Fruit fly (Drosophila melanogaster) whole organism, embryonic: ENCODE data around the gene Prx4.

ENCODE experiments used
- Atf6 ChIP-seq: fragments of 200-800 bp; sonication (Bioruptor generic); IDR thresholded peaks from 2 replicates; pipeline ENCODE4 v1.3.6; 2022; ENCODE audit warnings: missing biosample characterization, missing genetic modification characterization
- Awh ChIP-seq: fragments of 200-800 bp; sonication (Bioruptor generic); IDR thresholded peaks from 2 replicates; pipeline ENCODE4, ENCODE4 v1.3.6; 2022; ENCODE audit warnings: missing biosample characterization, missing genetic modification characterization
- Blimp-1 ChIP-seq: fragments of 200-800 bp; sonication (Bioruptor generic); optimal IDR thresholded peaks from 3 replicates; lab custom pipeline; 2018; ENCODE audit warnings: missing biosample characterization, missing genetic modification characterization, mild to moderate bottlenecking, moderate library complexity, missing genetic modification reagents
- CG10959 ChIP-seq: fragments of 200-800 bp; sonication (Bioruptor generic); IDR thresholded peaks from 2 replicates; pipeline ENCODE4 v1.3.6; 2022; ENCODE audit warnings: missing biosample characterization, missing genetic modification characterization
- CG11504 ChIP-seq: fragments of 200-800 bp; sonication (Bioruptor generic); optimal IDR thresholded peaks from 3 replicates; lab custom pipeline; 2019; ENCODE audit warnings: missing biosample characterization, mild to moderate bottlenecking, missing genetic modification characterization, moderate library complexity
- CG11696 ChIP-seq: fragments of 200-800 bp; sonication (Bioruptor generic); IDR thresholded peaks from 2 replicates; pipeline ENCODE4 v1.3.6; 2022; ENCODE audit warnings: missing biosample characterization, missing genetic modification characterization
- CG13287 ChIP-seq: fragments of 200-800 bp; sonication (Bioruptor generic); IDR thresholded peaks from 2 replicates; pipeline ENCODE4 v1.3.6; 2022; ENCODE audit warnings: missing biosample characterization, missing genetic modification characterization; ENCODE audit not compliant: partially characterized antibody
- CG14667 ChIP-seq: fragments of 200-800 bp; sonication (Bioruptor generic); IDR thresholded peaks from 2 replicates; pipeline ENCODE4 v1.3.6; 2022; ENCODE audit warnings: missing biosample characterization, missing genetic modification characterization
- CG1529 ChIP-seq: fragments of 200-800 bp; sonication (Bioruptor generic); optimal IDR thresholded peaks from 3 replicates; lab custom pipeline; 2018; ENCODE audit warnings: missing biosample characterization, missing genetic modification characterization
- CG18476 ChIP-seq: fragments of 200-800 bp; sonication (Bioruptor generic); optimal IDR thresholded peaks from 2 replicates; lab custom pipeline; 2016; ENCODE audit warnings: missing biosample characterization, mild to moderate bottlenecking, missing genetic modification characterization
- CG18619 ChIP-seq: fragments of 200-800 bp; sonication (Bioruptor generic); optimal IDR thresholded peaks from 3 replicates; lab custom pipeline; 2017; ENCODE audit warnings: missing biosample characterization, mild to moderate bottlenecking, missing genetic modification characterization
- CG2199 ChIP-seq: fragments of 200-800 bp; sonication (Bioruptor generic); IDR thresholded peaks from 3 replicates; pipeline ENCODE4 v1.3.6; 2022; ENCODE audit warnings: missing biosample characterization, missing genetic modification characterization
- CG30020 ChIP-seq: fragments of 200-800 bp; optimal IDR thresholded peaks from 2 replicates; lab custom pipeline; 2019; ENCODE audit warnings: missing biosample characterization, mild to moderate bottlenecking, missing genetic modification characterization, moderate library complexity
- CG32767 ChIP-seq: fragments of 200-800 bp; sonication (Bioruptor generic); IDR thresholded peaks from 2 replicates; pipeline ENCODE4 v1.3.6; 2022; ENCODE audit warnings: missing biosample characterization, missing genetic modification characterization
- CG4404 ChIP-seq: fragments of 200-800 bp; sonication (Bioruptor generic); IDR thresholded peaks from 2 replicates; pipeline ENCODE4 v1.3.6; 2022; ENCODE audit warnings: missing biosample characterization, missing genetic modification characterization
- CG4617 ChIP-seq: fragments of 200-800 bp; sonication (Bioruptor generic); optimal IDR thresholded peaks from 3 replicates; lab custom pipeline; 2016; ENCODE audit warnings: missing biosample characterization, missing genetic modification characterization, borderline replicate concordance
- CG6175 ChIP-seq: fragments of 200-800 bp; sonication (Bioruptor generic); IDR thresholded peaks from 3 replicates; pipeline ENCODE4 v1.3.6; 2022; ENCODE audit warnings: missing biosample characterization, missing genetic modification characterization
- CG6272 ChIP-seq: fragments of 200-800 bp; sonication (Bioruptor generic); IDR thresholded peaks from 2 replicates; pipeline ENCODE4 v1.3.6; 2022; ENCODE audit warnings: missing biosample characterization, missing genetic modification characterization
- CG6654 ChIP-seq: fragments of 200-800 bp; sonication (Bioruptor generic); optimal IDR thresholded peaks from 2 replicates; lab custom pipeline; 2017; ENCODE audit warnings: missing biosample characterization, mild to moderate bottlenecking, missing genetic modification characterization
- CG7963 ChIP-seq: fragments of 200-800 bp; sonication (Bioruptor generic); IDR thresholded peaks from 3 replicates; pipeline ENCODE4 v1.3.6; 2022; ENCODE audit warnings: missing biosample characterization, missing genetic modification characterization; ENCODE audit not compliant: partially characterized antibody
- CG8388 ChIP-seq: fragments of 200-800 bp; sonication (Bioruptor generic); optimal IDR thresholded peaks from 2 replicates; lab custom pipeline; 2019; ENCODE audit warnings: missing biosample characterization, mild to moderate bottlenecking, missing genetic modification characterization, moderate library complexity
- Dip2 ChIP-seq: fragments of 200-800 bp; sonication (Bioruptor generic); IDR thresholded peaks from 2 replicates; pipeline ENCODE4 v1.3.6; 2022; ENCODE audit warnings: missing biosample characterization, missing genetic modification characterization
- Dll ChIP-seq: fragments of 200-800 bp; sonication (Bioruptor generic); IDR thresholded peaks from 4 replicates; pipeline ENCODE4 v1.3.6; 2022; ENCODE audit warnings: missing biosample characterization, missing genetic modification characterization; ENCODE audit not compliant: partially characterized antibody
- Doc2 ChIP-seq: fragments of 200-800 bp; sonication (Bioruptor generic); IDR thresholded peaks from 2 replicates; pipeline ENCODE4 v1.3.6; 2022; ENCODE audit warnings: missing biosample characterization, missing genetic modification characterization
- HLH3B ChIP-seq: fragments of 200-800 bp; sonication (Bioruptor generic); IDR thresholded peaks from 2 replicates; pipeline ENCODE4 v1.3.6; 2022; ENCODE audit warnings: missing biosample characterization, missing genetic modification characterization
- HmgD ChIP-seq: fragments of 200-800 bp; sonication (Bioruptor generic); optimal IDR thresholded peaks from 3 replicates; lab custom pipeline; 2016; ENCODE audit warnings: missing biosample characterization, missing genetic modification characterization
- Hr3 ChIP-seq: fragments of 200-800 bp; sonication (Bioruptor generic); optimal IDR thresholded peaks from 3 replicates; lab custom pipeline; 2016; ENCODE audit warnings: missing biosample characterization, missing genetic modification characterization
- Kr ChIP-seq: fragments of 200-800 bp; sonication (Bioruptor generic); optimal IDR thresholded peaks from 2 replicates; lab custom pipeline; 2017; ENCODE audit warnings: missing biosample characterization, mild to moderate bottlenecking, missing genetic modification characterization
- NfI ChIP-seq: fragments of 200-800 bp; sonication (Bioruptor generic); optimal IDR thresholded peaks from 3 replicates; lab custom pipeline; 2018; ENCODE audit warnings: missing biosample characterization, mild to moderate bottlenecking, missing genetic modification characterization, moderate library complexity
- ara ChIP-seq: fragments of 200-800 bp; sonication (Bioruptor generic); IDR thresholded peaks from 2 replicates; pipeline ENCODE4 v1.3.6; 2022; ENCODE audit warnings: missing biosample characterization, missing genetic modification characterization
- bowl ChIP-seq: fragments of 200-800 bp; sonication (Bioruptor generic); IDR thresholded peaks from 2 replicates; pipeline ENCODE4 v1.3.6; 2022; ENCODE audit warnings: missing biosample characterization, missing genetic modification characterization
- chif ChIP-seq, 2 experiments: fragments of 200-800 bp; sonication (Bioruptor generic); optimal IDR thresholded peaks; 3 replicates each; lab custom pipeline; 2016; ENCODE audit warnings: missing biosample characterization in 2 of 2, missing genetic modification characterization in 2 of 2
- dati ChIP-seq: fragments of 200-800 bp; sonication (Bioruptor generic); IDR thresholded peaks from 2 replicates; pipeline ENCODE4 v1.3.6; 2022; ENCODE audit warnings: missing biosample characterization, missing genetic modification characterization
- disco-r ChIP-seq: fragments of 200-800 bp; sonication (Bioruptor generic); optimal IDR thresholded peaks from 2 replicates; lab custom pipeline; 2016; ENCODE audit warnings: missing biosample characterization, missing genetic modification characterization
- dmrt11E ChIP-seq: fragments of 200-800 bp; sonication (Bioruptor generic); optimal IDR thresholded peaks from 3 replicates; lab custom pipeline; 2018; ENCODE audit warnings: missing biosample characterization, mild to moderate bottlenecking, missing genetic modification characterization, moderate library complexity
- dysf ChIP-seq: fragments of 200-800 bp; sonication (Bioruptor generic); IDR thresholded peaks from 3 replicates; pipeline ENCODE4 v1.3.6; 2022; ENCODE audit warnings: missing biosample characterization, missing genetic modification characterization
- esg ChIP-seq: fragments of 200-800 bp; sonication (Bioruptor generic); conservative IDR thresholded peaks from 2 replicates; pipeline ENCODE4 v1.3.6; 2022; ENCODE audit warnings: missing biosample characterization, missing genetic modification characterization
- fu2 ChIP-seq: fragments of 200-800 bp; sonication (Bioruptor generic); optimal IDR thresholded peaks from 2 replicates; lab custom pipeline; 2016; ENCODE audit warnings: missing biosample characterization, missing genetic modification characterization
- gsb-n ChIP-seq: fragments of 200-800 bp; sonication (Bioruptor generic); optimal IDR thresholded peaks from 3 replicates; lab custom pipeline; 2018; ENCODE audit warnings: missing biosample characterization, mild to moderate bottlenecking, missing genetic modification characterization
- ham ChIP-seq: fragments of 200-800 bp; sonication (Bioruptor generic); IDR thresholded peaks from 2 replicates; pipeline ENCODE4 v1.3.6; 2022; ENCODE audit warnings: missing biosample characterization, missing genetic modification characterization
- hkb ChIP-seq, 2 experiments: fragments of 200-800 bp in 1 of 2; fragments of >200 bp in 1 of 2; sonication (Bioruptor generic) in 1 of 2; IDR thresholded peaks in 1 of 2; optimal IDR thresholded peaks in 1 of 2; 2 replicates each; pipeline versions ENCODE4 v1.3.6 to Lab custom; 2017 to 2022; ENCODE audit warnings: missing biosample characterization in 1 of 2, missing genetic modification characterization in 1 of 2
- prd ChIP-seq, 3 experiments: fragments of >200 bp in 2 of 3; fragments of 200-800 bp in 1 of 3; sonication (Bioruptor generic) in 1 of 3; optimal IDR thresholded peaks in 2 of 3; IDR thresholded peaks in 1 of 3; 2 replicates in 2 of 3; 3 replicates in 1 of 3; pipeline versions ENCODE4 v1.3.6 to Lab custom; 2017 to 2022; ENCODE audit warnings: missing biosample characterization in 1 of 3, missing genetic modification characterization in 1 of 3
- sc ChIP-seq, 3 experiments: fragments of >200 bp in 2 of 3; fragments of 200-800 bp in 1 of 3; sonication (Bioruptor generic) in 1 of 3; optimal IDR thresholded peaks; 2 replicates in 2 of 3; 3 replicates in 1 of 3; lab custom pipeline; 2017; ENCODE audit warnings: mild to moderate bottlenecking in 1 of 3, missing biosample characterization in 1 of 3, missing genetic modification characterization in 1 of 3, missing genetic modification reagents in 1 of 3
- sna ChIP-seq: fragments of 200-800 bp; sonication (Bioruptor generic); IDR thresholded peaks from 2 replicates; pipeline ENCODE4 v1.3.6; 2022; ENCODE audit warnings: missing biosample characterization, missing genetic modification characterization; ENCODE audit not compliant: partially characterized antibody
- stwl ChIP-seq: fragments of 200-800 bp; sonication (Bioruptor generic); optimal IDR thresholded peaks from 3 replicates; lab custom pipeline; 2018; ENCODE audit warnings: missing biosample characterization, mild to moderate bottlenecking, missing genetic modification characterization, moderate library complexity
- tup ChIP-seq: fragments of 200-800 bp; sonication (Bioruptor generic); optimal IDR thresholded peaks from 2 replicates; lab custom pipeline; 2016; ENCODE audit warnings: missing biosample characterization, mild to moderate bottlenecking, missing genetic modification characterization, moderate library complexity
- vfl ChIP-seq: fragments of 200-800 bp; sonication (Bioruptor generic); optimal IDR thresholded peaks from 2 replicates; lab custom pipeline; 2016; ENCODE audit warnings: missing biosample characterization, missing genetic modification characterization

Gene Prx4

dm6 chr3L:3090581-3091345 is 48.6 kb downstream of the Prx4 start (continued):
- TF ChIP-seq Awh (GFP tag; lab: Robert Waterston, UW) (0 out of 2 replicates have a peak, but pooled peaks have one; percentile 33), Dll (GFP tag; lab: Robert Waterston, UW) (0 out of 4 replicates have a peak, but pooled peaks have one; percentile 11), tup (GFP tag; lab: Kevin White, UChicago) (no peak), CG4617 (GFP tag; lab: Kevin White, UChicago) (no peak), disco-r (GFP tag; lab: Kevin White, UChicago) (no peak), Blimp-1 (GFP tag; lab: Kevin White, UChicago) (peak; percentile 48), CG32767 (GFP tag; lab: Robert Waterston, UW) (no peak), gsb-n (peak; percentile 62), dati (no peak), CG11504 (no peak), CG11696 (GFP tag; lab: Robert Waterston, UW) (no peak), dmrt11E (tag; lab: Kevin White, UChicago) (peak; percentile 32), stwl (tag; lab: Kevin White, UChicago) (no peak), hkb (optimal IDR thresholded peaks at IDR 0.05; lab: Kevin White, UChicago) (no peak), hkb (GFP tag; IDR thresholded peaks at IDR 0.05; lab: Robert Waterston, UW) (peak; percentile 66), esg (GFP tag; lab: Robert Waterston, UW) (no peak), fu2 (no peak), CG4404 (no peak), NfI (GFP tag; lab: Kevin White, UChicago) (no peak), ara (GFP tag; lab: Robert Waterston, UW) (peak; percentile 52; the same call in 1 of the 2 replicates), ham (no peak), Hr3 (peak; percentile 8), CG1529 (GFP tag; lab: Kevin White, UChicago) (no peak), CG2199 (GFP tag; lab: Robert Waterston, UW) (peak; percentile 69; the same call in 1 of the 3 replicates), CG10959 (peak; percentile 60), CG18476 (GFP tag; lab: Kevin White, UChicago) (peak; percentile 5), vfl (GFP tag; lab: Kevin White, UChicago) (no peak), CG6272 (GFP tag; lab: Robert Waterston, UW) (no peak), Dip2 (GFP tag; lab: Robert Waterston, UW) (no peak), bowl (GFP tag; lab: Robert Waterston, UW) (0 out of 2 replicates have a peak, but pooled peaks have one; percentile 4), HmgD (no peak), CG7963 (no peak), CG30020 (tag; lab: Kevin White, UChicago) (no peak), Atf6 (peak; percentile 69), CG6175 (0 out of 3 replicates have a peak, but pooled peaks have one; percentile 45), Doc2 (GFP tag; lab: Robert Waterston, UW) (no peak), CG14667 (GFP tag; lab: Robert Waterston, UW) (no peak), Kr (GFP tag; lab: Kevin White, UChicago) (no peak), chif (GFP tag; optimal IDR thresholded peaks at IDR 0.05; lab: Kevin White, UChicago) (peak; percentile 24 to 33), CG6654 (no peak), sna (GFP tag; lab: Robert Waterston, UW) (no peak), prd (optimal IDR thresholded peaks at IDR 0.05; lab: Kevin White, UChicago) (no peak), prd (GFP tag; IDR thresholded peaks at IDR 0.05; lab: Robert Waterston, UW) (peak; percentile 57), CG13287 (GFP tag; lab: Robert Waterston, UW) (peak; percentile 55; the same call in 1 of the 2 replicates), dysf (GFP tag; lab: Robert Waterston, UW) (peak; percentile 17; the same call in 1 of the 3 replicates), CG8388 (GFP tag; lab: Kevin White, UChicago) (peak; percentile 4), sc (optimal IDR thresholded peaks at IDR 0.05; lab: Kevin White, UChicago) (no peak), sc (GFP tag; optimal IDR thresholded peaks at IDR 0.05; lab: Kevin White, UChicago) (no peak), CG18619 (GFP tag; lab: Kevin White, UChicago) (no peak), HLH3B (GFP tag; lab: Robert Waterston, UW) (peak; percentile 66; the same call in 1 of the 2 replicates)
